Fruit fly (Drosophila melanogaster) whole organism: ENCODE measurements around the gene Inx3.

ENCODE experiments used
- EcR ChIP-seq, 2 experiments: fragments of >200 bp; optimal IDR thresholded peaks; 2 replicates each; lab custom pipeline; 2017; ENCODE audit warnings: missing biosample characterization in 2 of 2, missing genetic modification characterization in 2 of 2, missing genetic modification reagents in 2 of 2
- pan ChIP-seq: fragments of >200 bp; optimal IDR thresholded peaks from 2 replicates; lab custom pipeline; 2017
- psq ChIP-seq: fragments of >200 bp; optimal IDR thresholded peaks from 2 replicates; lab custom pipeline; 2017

DNA sequence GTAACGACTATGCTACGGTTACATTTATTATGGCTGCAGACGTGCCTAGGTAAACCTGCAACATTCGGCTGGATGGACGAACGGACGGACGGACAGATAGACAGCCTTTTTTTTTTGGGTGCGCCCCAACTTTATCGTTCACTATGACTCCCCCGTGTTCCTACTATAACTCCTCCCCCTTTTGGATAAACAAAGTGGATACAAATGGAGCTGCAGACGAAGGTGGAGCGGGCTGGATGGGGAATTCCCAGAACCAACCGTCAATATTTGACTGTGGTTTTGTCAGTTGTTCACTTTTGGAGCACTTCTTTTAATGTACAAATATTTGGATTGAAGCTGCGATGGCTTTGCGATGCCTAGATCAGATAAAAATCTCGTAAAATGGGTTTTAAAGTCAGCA is 3.2 kb downstream of the Inx3 start:
- no peak for TF ChIP-seq pan (lab: Kevin White, UChicago)
- no peak for TF ChIP-seq psq
- TF ChIP-seq EcR (GFP tag; optimal IDR thresholded peaks at IDR 0.05; lab: Kevin White, UChicago), result no peak
